Worm (Caenorhabditis elegans): ENCODE results near the gene C18G1.7.

DNA sequence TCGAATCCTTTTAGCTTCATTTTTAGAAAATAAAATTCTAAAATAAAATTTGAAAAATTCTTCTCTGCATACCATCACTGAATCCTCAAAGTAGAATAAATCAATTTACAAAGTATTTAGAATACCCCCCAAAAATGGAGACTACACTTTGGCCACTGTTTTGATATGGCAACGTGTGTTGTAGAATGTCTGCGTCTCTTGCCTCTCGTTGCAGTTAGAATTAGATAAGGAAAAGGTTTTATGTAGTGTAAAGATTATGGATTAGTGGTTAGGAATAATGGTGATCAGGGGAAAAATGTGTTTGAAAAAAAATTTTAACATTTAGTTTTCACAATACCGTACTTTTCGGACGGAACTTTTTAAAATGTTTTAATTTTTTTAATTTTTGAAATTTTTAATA lies 25.4 kb upstream of the C18G1.7 start, which contains the start of gene prx-6:
- TF ChIP-seq ama-1 (optimal IDR thresholded peaks at IDR 0.05) (no peak), mef-2 (tag; optimal IDR thresholded peaks at IDR 0.05) (no peak), nhr-47 (tag; optimal IDR thresholded peaks at IDR 0.05) (no peak), dpl-1 (GFP tag; optimal IDR thresholded peaks at IDR 0.05) (no peak), blmp-1 (tag; optimal IDR thresholded peaks at IDR 0.05) (no peak), mdl-1 (tag; optimal IDR thresholded peaks at IDR 0.05) (no peak), fkh-4 (tag; optimal IDR thresholded peaks at IDR 0.05; ENCODE audit: borderline replicate concordance) (no peak), nhr-12 (tag; optimal IDR thresholded peaks at IDR 0.05) (no peak), mep-1 (tag; optimal IDR thresholded peaks at IDR 0.05) (no peak), nhr-77 (tag; optimal IDR thresholded peaks at IDR 0.05) (no peak)

All from whole organism, L1 larva.